Worm (Caenorhabditis elegans) whole organism, L4 larva: Measurements from ENCODE around the gene snr-3.

ENCODE experiments used
- F10B5.3 ChIP-seq: sonication (generic microtip); optimal IDR thresholded peaks from 2 replicates; lab custom pipeline; 2016; ENCODE audit warnings: mild to moderate bottlenecking, missing genetic modification characterization, missing compliant biosample characterization
- R02D3.7 ChIP-seq: fragments of 150-350 bp; sonication (generic microtip); optimal IDR thresholded peaks from 3 replicates; lab custom pipeline; 2014; ENCODE audit warnings: missing biosample characterization, missing genetic modification characterization
- T26A8.4 ChIP-seq: fragments of 200-800 bp; sonication (Bioruptor generic); IDR thresholded peaks from 2 replicates; pipeline ENCODE4 v1.3.6; 2022; ENCODE audit warnings: missing genetic modification characterization, missing compliant biosample characterization
- Y105C5A.15 ChIP-seq: fragments of 200-800 bp; sonication (Bioruptor generic); IDR thresholded peaks from 2 replicates; pipeline ENCODE4 v1.3.6; 2022; ENCODE audit warnings: missing genetic modification characterization, missing compliant biosample characterization
- ZK337.2 ChIP-seq: fragments of 200-800 bp; sonication (Bioruptor generic); IDR thresholded peaks from 2 replicates; pipeline ENCODE4 v1.3.6; 2022; ENCODE audit warnings: missing genetic modification reagents, missing genetic modification characterization, missing compliant biosample characterization
- ama-1 ChIP-seq: fragments of 150-350 bp; optimal IDR thresholded peaks from 2 replicates; lab custom pipeline; 2014; ENCODE audit warnings: inconsistent platforms, mixed read lengths
- ceh-20 ChIP-seq: fragments of 200-800 bp; sonication (Bioruptor generic); IDR thresholded peaks from 2 replicates; pipeline ENCODE4 v1.3.6; 2022; ENCODE audit warnings: missing genetic modification reagents, missing genetic modification characterization, missing compliant biosample characterization
- ceh-32 ChIP-seq: sonication (generic microtip); optimal IDR thresholded peaks from 2 replicates; lab custom pipeline; 2016; ENCODE audit warnings: mild to moderate bottlenecking, missing genetic modification characterization, missing compliant biosample characterization; ENCODE audit not compliant: poor library complexity
- ceh-44 ChIP-seq: fragments of 200-800 bp; sonication (Bioruptor generic); IDR thresholded peaks from 2 replicates; pipeline ENCODE4 v1.3.6; 2022; ENCODE audit warnings: missing genetic modification reagents, missing genetic modification characterization, missing compliant biosample characterization
- ceh-62 ChIP-seq: sonication (generic microtip); optimal IDR thresholded peaks from 2 replicates; lab custom pipeline; 2017; ENCODE audit warnings: missing biosample characterization, missing genetic modification characterization
- ceh-82 ChIP-seq: sonication (generic microtip); optimal IDR thresholded peaks from 2 replicates; lab custom pipeline; 2017; ENCODE audit warnings: missing biosample characterization, missing genetic modification characterization
- ces-1 ChIP-seq: fragments of 150-350 bp; sonication (generic microtip); optimal IDR thresholded peaks from 4 replicates; lab custom pipeline; 2014; ENCODE audit warnings: missing biosample characterization, missing genetic modification reagents, missing genetic modification characterization
- ctbp-1 ChIP-seq: fragments of 200-800 bp; sonication (Bioruptor generic); IDR thresholded peaks from 2 replicates; pipeline ENCODE4 v1.3.6; 2022; ENCODE audit warnings: missing genetic modification reagents, missing genetic modification characterization, missing compliant biosample characterization
- daf-16 ChIP-seq, 3 experiments: sonication (generic microtip); optimal IDR thresholded peaks; 2 replicates each; lab custom pipeline; 2016 to 2017; ENCODE audit warnings: missing genetic modification characterization in 3 of 3, missing genetic modification reagents in 3 of 3, mild to moderate bottlenecking in 2 of 3, missing compliant biosample characterization in 2 of 3, missing biosample characterization in 1 of 3, moderate library complexity in 1 of 3
- dmd-9 ChIP-seq: fragments of 200-800 bp; sonication (Bioruptor generic); IDR thresholded peaks from 2 replicates; pipeline ENCODE4 v1.3.6; 2022; ENCODE audit warnings: missing genetic modification reagents, missing genetic modification characterization, missing compliant biosample characterization
- dpl-1 ChIP-seq: fragments of 150-350 bp; optimal IDR thresholded peaks from 2 replicates; lab custom pipeline; 2014; ENCODE audit warnings: missing biosample characterization, missing genetic modification reagents, missing genetic modification characterization
- dve-1 ChIP-seq: sonication (generic microtip); optimal IDR thresholded peaks from 2 replicates; lab custom pipeline; 2017; ENCODE audit warnings: antibody characterized with exemption, mild to moderate bottlenecking, missing genetic modification characterization, missing compliant biosample characterization; ENCODE audit not compliant: insufficient read depth
- egl-43 ChIP-seq: fragments of 200-800 bp; sonication (Bioruptor generic); IDR thresholded peaks from 2 replicates; pipeline ENCODE4 v1.3.6; 2022; ENCODE audit warnings: missing genetic modification reagents, missing genetic modification characterization, missing compliant biosample characterization
- fos-1 ChIP-seq: fragments of 150-350 bp; optimal IDR thresholded peaks from 2 replicates; lab custom pipeline; 2014; ENCODE audit warnings: missing biosample characterization, missing genetic modification characterization
- hif-1 ChIP-seq, 2 experiments: sonication (generic microtip); optimal IDR thresholded peaks; 2 replicates each; lab custom pipeline; 2016 to 2017; ENCODE audit warnings: missing compliant biosample characterization in 2 of 2, missing genetic modification characterization in 2 of 2, missing genetic modification reagents in 2 of 2, missing genotype in 2 of 2, mild to moderate bottlenecking in 1 of 2
- hlh-30 ChIP-seq: sonication (generic microtip); optimal IDR thresholded peaks from 2 replicates; lab custom pipeline; 2017; ENCODE audit warnings: antibody characterized with exemption, mild to moderate bottlenecking, missing genetic modification characterization, missing compliant biosample characterization; ENCODE audit not compliant: insufficient read depth
- hmg-1.1 ChIP-seq: fragments of 200-800 bp; sonication (Bioruptor generic); IDR thresholded peaks from 2 replicates; pipeline ENCODE4 v1.3.6; 2022; ENCODE audit warnings: missing genetic modification reagents, missing genetic modification characterization, missing compliant biosample characterization
- jun-1 ChIP-seq: fragments of 150-350 bp; optimal IDR thresholded peaks from 2 replicates; lab custom pipeline; 2014; ENCODE audit warnings: missing biosample characterization, missing genetic modification reagents, missing genetic modification characterization
- lin-13 ChIP-seq: fragments of 150-350 bp; optimal IDR thresholded peaks from 2 replicates; lab custom pipeline; 2014; ENCODE audit warnings: missing biosample characterization, missing genetic modification reagents, missing genetic modification characterization
- lin-29 ChIP-seq: fragments of 200-800 bp; sonication (Bioruptor generic); IDR thresholded peaks from 2 replicates; pipeline ENCODE4 v1.3.6; 2022; ENCODE audit warnings: missing genetic modification reagents, missing genetic modification characterization, missing compliant biosample characterization
- lir-3 ChIP-seq: sonication (generic microtip); optimal IDR thresholded peaks from 2 replicates; lab custom pipeline; 2016; ENCODE audit warnings: mild to moderate bottlenecking, missing genetic modification characterization, missing compliant biosample characterization
- lsy-2 ChIP-seq, 2 experiments: fragments of 150-350 bp in 1 of 2; sonication (generic microtip) in 1 of 2; optimal IDR thresholded peaks; 2 replicates each; lab custom pipeline; 2014 to 2017; ENCODE audit warnings: missing biosample characterization in 2 of 2, missing genetic modification characterization in 2 of 2
- madf-9 ChIP-seq: fragments of 200-800 bp; sonication (Bioruptor generic); conservative IDR thresholded peaks from 2 replicates; pipeline ENCODE4 v1.3.6; 2022; ENCODE audit warnings: missing genetic modification reagents, missing genetic modification characterization, missing compliant biosample characterization
- mdl-1 ChIP-seq, 2 experiments: fragments of 150-350 bp in 1 of 2; sonication (generic microtip) in 1 of 2; optimal IDR thresholded peaks; 2 replicates each; lab custom pipeline; 2014 to 2017; ENCODE audit warnings: missing biosample characterization in 2 of 2, missing genetic modification characterization in 2 of 2
- mdt-29 ChIP-seq: fragments of 200-800 bp; sonication (Bioruptor generic); IDR thresholded peaks from 2 replicates; pipeline ENCODE4 v1.3.6; 2022; ENCODE audit warnings: missing genetic modification reagents, missing genetic modification characterization, missing compliant biosample characterization
- mxl-2 ChIP-seq: fragments of 200-800 bp; sonication (Bioruptor generic); conservative IDR thresholded peaks from 2 replicates; pipeline ENCODE4 v1.3.6; 2022; ENCODE audit warnings: missing genetic modification reagents, missing genetic modification characterization, missing compliant biosample characterization
- mxl-3 ChIP-seq: fragments of 200-800 bp; sonication (Bioruptor generic); optimal IDR thresholded peaks from 2 replicates; lab custom pipeline; 2018; ENCODE audit warnings: mild to moderate bottlenecking, missing genetic modification characterization, missing compliant biosample characterization
- nhr-10 ChIP-seq: fragments of 150-350 bp; optimal IDR thresholded peaks from 2 replicates; lab custom pipeline; 2014; ENCODE audit warnings: missing biosample characterization, missing genetic modification characterization
- nhr-237 ChIP-seq: sonication (generic microtip); optimal IDR thresholded peaks from 2 replicates; lab custom pipeline; 2017; ENCODE audit warnings: missing biosample characterization, missing genetic modification characterization
- nhr-25 ChIP-seq: sonication (generic microtip); optimal IDR thresholded peaks from 2 replicates; lab custom pipeline; 2017; ENCODE audit warnings: missing genetic modification characterization, mild to moderate bottlenecking, missing compliant biosample characterization, antibody characterized with exemption, moderate library complexity, borderline replicate concordance; ENCODE audit not compliant: insufficient read depth
- nhr-28 ChIP-seq: fragments of 150-350 bp; optimal IDR thresholded peaks from 2 replicates; lab custom pipeline; 2014; ENCODE audit warnings: missing biosample characterization, missing genetic modification characterization
- nhr-48 ChIP-seq: sonication (generic microtip); optimal IDR thresholded peaks from 2 replicates; lab custom pipeline; 2016; ENCODE audit warnings: mild to moderate bottlenecking, missing genetic modification characterization, missing compliant biosample characterization
- nhr-6 ChIP-seq: fragments of 150-350 bp; optimal IDR thresholded peaks from 2 replicates; lab custom pipeline; 2014; ENCODE audit warnings: missing biosample characterization, missing genetic modification characterization
- nhr-76 ChIP-seq: fragments of 150-350 bp; optimal IDR thresholded peaks from 2 replicates; lab custom pipeline; 2014; ENCODE audit warnings: missing biosample characterization, missing genetic modification characterization
- nhr-77 ChIP-seq: fragments of 150-350 bp; optimal IDR thresholded peaks from 2 replicates; lab custom pipeline; 2014; ENCODE audit warnings: missing biosample characterization, missing genetic modification characterization
- php-3 ChIP-seq: fragments of 200-800 bp; sonication (Bioruptor generic); IDR thresholded peaks from 2 replicates; pipeline ENCODE4 v1.3.6; 2022; ENCODE audit warnings: missing genetic modification reagents, missing genetic modification characterization, missing compliant biosample characterization
- pqm-1 ChIP-seq: sonication (generic microtip); optimal IDR thresholded peaks from 2 replicates; lab custom pipeline; 2017; ENCODE audit warnings: missing biosample characterization, missing genetic modification characterization
- saeg-2 ChIP-seq: fragments of 200-800 bp; sonication (Bioruptor generic); IDR thresholded peaks from 2 replicates; pipeline ENCODE4 v1.3.6; 2022; ENCODE audit warnings: missing genetic modification reagents, missing genetic modification characterization, missing compliant biosample characterization
- sdz-12 ChIP-seq: fragments of 200-800 bp; sonication (Bioruptor generic); optimal IDR thresholded peaks from 2 replicates; lab custom pipeline; 2018; ENCODE audit warnings: mild to moderate bottlenecking, missing genetic modification characterization, missing compliant biosample characterization
- snpc-1.2 ChIP-seq: fragments of 200-800 bp; sonication (Bioruptor generic); IDR thresholded peaks from 2 replicates; pipeline ENCODE4 v1.3.6; 2022; ENCODE audit warnings: missing genetic modification reagents, missing genetic modification characterization, missing compliant biosample characterization
- snpc-4 ChIP-seq: fragments of 150-350 bp; optimal IDR thresholded peaks from 2 replicates; lab custom pipeline; 2014; ENCODE audit warnings: missing biosample characterization, missing genetic modification characterization
- tag-97 ChIP-seq: fragments of 200-800 bp; sonication (Bioruptor generic); IDR thresholded peaks from 2 replicates; pipeline ENCODE4 v1.3.6; 2022; ENCODE audit warnings: missing genetic modification characterization, missing compliant biosample characterization
- unc-39 ChIP-seq: sonication (generic microtip); optimal IDR thresholded peaks from 2 replicates; lab custom pipeline; 2017; ENCODE audit warnings: missing biosample characterization, missing genetic modification characterization
- vab-7 ChIP-seq: fragments of 200-800 bp; sonication (Bioruptor generic); IDR thresholded peaks from 2 replicates; pipeline ENCODE4 v1.3.6; 2022; ENCODE audit warnings: missing genetic modification reagents, missing genetic modification characterization, missing compliant biosample characterization
- zfp-3 ChIP-seq: fragments of 200-800 bp; sonication (Bioruptor generic); conservative IDR thresholded peaks from 2 replicates; pipeline ENCODE4 v1.3.6; 2022; ENCODE audit warnings: missing genetic modification reagents, missing genetic modification characterization, missing compliant biosample characterization
- zip-11 ChIP-seq: fragments of 200-800 bp; sonication (Bioruptor generic); IDR thresholded peaks from 2 replicates; pipeline ENCODE4 v1.3.6; 2022; ENCODE audit warnings: missing genetic modification characterization, missing compliant biosample characterization

The snr-3 gene

DNA sequence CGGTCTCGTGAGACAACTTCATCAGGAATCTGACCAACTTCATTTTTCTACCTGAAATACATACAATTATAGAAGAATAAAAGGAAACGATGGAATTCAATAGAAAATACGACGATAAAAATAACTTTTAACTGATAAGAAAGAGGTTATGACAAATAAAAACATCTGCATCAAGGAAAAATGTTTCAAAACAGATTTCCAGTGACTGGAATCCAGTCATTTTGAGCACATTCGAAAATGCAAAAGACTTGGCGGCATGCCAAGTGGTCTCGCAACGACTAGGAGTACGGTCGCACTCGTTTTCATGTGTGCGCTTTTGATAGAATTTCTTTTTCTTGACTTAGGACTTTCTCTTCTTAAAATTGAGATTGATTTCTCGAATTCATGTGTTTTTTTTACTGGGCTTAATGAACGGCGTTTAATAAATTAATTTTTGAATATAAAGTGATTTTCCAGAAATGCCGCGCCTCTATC, at the start of gene snr-3, which contains the start of gene rsp-5 (continued):
- no peak for TF ChIP-seq vab-7
- TF ChIP-seq pqm-1 (tag; lab: Kevin White, UChicago), result no peak
- peak; percentile 58 for TF ChIP-seq nhr-28 (tag; lab: Kevin White, UChicago)
- TF ChIP-seq ceh-44 (GFP tag; lab: Robert Waterston, UW), result no peak
- no peak for TF ChIP-seq nhr-48
- TF ChIP-seq hif-1 (tag; optimal IDR thresholded peaks at IDR 0.05; lab: Kevin White, UChicago), result peak in 1 of 2 experiments; percentile 50
- no peak for TF ChIP-seq ceh-32
- no peak for TF ChIP-seq madf-9 (GFP tag; lab: Robert Waterston, UW)
- peak; percentile 47; the same call in 1 of the 2 replicates for TF ChIP-seq hmg-1.1
- TF ChIP-seq F10B5.3 (tag; lab: Kevin White, UChicago), result no peak
- no peak for TF ChIP-seq fos-1 (tag; lab: Kevin White, UChicago)
- TF ChIP-seq ceh-20, result no peak
- peak; percentile 53 for TF ChIP-seq lin-13 (GFP tag; lab: Kevin White, UChicago)
- TF ChIP-seq nhr-6 (tag; lab: Kevin White, UChicago), result peak; percentile 83
- TF ChIP-seq egl-43 (GFP tag; lab: Robert Waterston, UW), result no peak
- no peak for TF ChIP-seq php-3
- TF ChIP-seq nhr-77 (tag; lab: Kevin White, UChicago), result peak; percentile 77
- no peak for TF ChIP-seq jun-1 (tag; lab: Kevin White, UChicago)
- no peak for TF ChIP-seq daf-16 (GFP tag; optimal IDR thresholded peaks at IDR 0.05; lab: Kevin White, UChicago)
- TF ChIP-seq daf-16 (tag; optimal IDR thresholded peaks at IDR 0.05; lab: Kevin White, UChicago), result peak; percentile 40
- TF ChIP-seq dve-1 (tag; lab: Kevin White, UChicago), result peak; percentile 73
- TF ChIP-seq hlh-30, result peak; percentile 76
- TF ChIP-seq mxl-2 (GFP tag; lab: Robert Waterston, UW), result no peak
- TF ChIP-seq ZK337.2, result no peak
- TF ChIP-seq lin-29 (GFP tag; lab: Robert Waterston, UW), result no peak
- TF ChIP-seq Y105C5A.15 (GFP tag; lab: Robert Waterston, UW), result no peak
- no peak for TF ChIP-seq ceh-82 (tag; lab: Kevin White, UChicago)
- no peak for TF ChIP-seq zfp-3
- TF ChIP-seq snpc-1.2 (GFP tag; lab: Robert Waterston, UW), result no peak; the same call in 1 of the 2 replicates
- TF ChIP-seq dpl-1 (GFP tag; lab: Kevin White, UChicago), result peak; percentile 81
- TF ChIP-seq mdl-1 (tag; optimal IDR thresholded peaks at IDR 0.05; lab: Kevin White, UChicago), result no peak
- no peak for TF ChIP-seq sdz-12 (GFP tag; lab: Kevin White, UChicago)
- TF ChIP-seq ctbp-1, result no peak
- TF ChIP-seq T26A8.4 (GFP tag; lab: Robert Waterston, UW), result no peak
- TF ChIP-seq lsy-2 (tag; optimal IDR thresholded peaks at IDR 0.05; lab: Kevin White, UChicago), result peak; percentile 92 to 99
- TF ChIP-seq saeg-2 (GFP tag; lab: Robert Waterston, UW), result no peak
- no peak for TF ChIP-seq ces-1 (GFP tag; lab: Kevin White, UChicago)
- no peak for TF ChIP-seq nhr-237
- TF ChIP-seq snpc-4 (tag; lab: Kevin White, UChicago), result no peak
- no peak for TF ChIP-seq dmd-9 (GFP tag; lab: Robert Waterston, UW)
- TF ChIP-seq ama-1 (lab: Kevin White, UChicago), result peak; percentile 4
- no peak for TF ChIP-seq mdt-29 (GFP tag; lab: Robert Waterston, UW)
- TF ChIP-seq nhr-76 (tag; lab: Kevin White, UChicago), result no peak
- TF ChIP-seq tag-97, result no peak
- no peak for TF ChIP-seq R02D3.7 (tag; lab: Kevin White, UChicago)
- no peak for TF ChIP-seq ceh-62 (tag; lab: Kevin White, UChicago)
- TF ChIP-seq mxl-3 (GFP tag; lab: Kevin White, UChicago), result no peak
- peak; percentile 61 for TF ChIP-seq nhr-25
- no peak for TF ChIP-seq lir-3 (tag; lab: Kevin White, UChicago)
- no peak for TF ChIP-seq nhr-10 (tag; lab: Kevin White, UChicago)
- TF ChIP-seq zip-11 (GFP tag; lab: Robert Waterston, UW), result no peak
- no peak for TF ChIP-seq unc-39 (tag; lab: Kevin White, UChicago)
